Worm (Caenorhabditis elegans) whole organism, early embryonic: ENCODE data around the gene F48E3.9.

Experiments
- B0310.2 ChIP-seq: sonication (generic microtip); optimal IDR thresholded peaks from 2 replicates; lab custom pipeline; 2016; ENCODE audit warnings: mild to moderate bottlenecking, missing genetic modification characterization, missing compliant biosample characterization
- F13C5.2 ChIP-seq: sonication (generic microtip); optimal IDR thresholded peaks from 2 replicates; lab custom pipeline; 2017; ENCODE audit warnings: mild to moderate bottlenecking, missing genetic modification characterization, inconsistent platforms, missing compliant biosample characterization
- aly-1 ChIP-seq: sonication (generic microtip); optimal IDR thresholded peaks from 2 replicates; lab custom pipeline; 2016; ENCODE audit warnings: missing genetic modification characterization, missing compliant biosample characterization
- ama-1 ChIP-seq: fragments of 150-350 bp; optimal IDR thresholded peaks from 2 replicates; lab custom pipeline; 2014
- ceh-13 ChIP-seq: fragments of 200-800 bp; sonication (Bioruptor generic); optimal IDR thresholded peaks from 2 replicates; lab custom pipeline; 2018; ENCODE audit warnings: mild to moderate bottlenecking, missing genetic modification characterization, missing compliant biosample characterization
- ceh-36 ChIP-seq: sonication (generic microtip); optimal IDR thresholded peaks from 2 replicates; lab custom pipeline; 2016; ENCODE audit warnings: missing genetic modification characterization, inconsistent platforms, missing compliant biosample characterization
- ets-7 ChIP-seq: sonication (generic microtip); optimal IDR thresholded peaks from 2 replicates; lab custom pipeline; 2016; ENCODE audit warnings: missing genotype, missing genetic modification characterization, missing compliant biosample characterization
- flt-1 ChIP-seq: fragments of 200-800 bp; sonication (Bioruptor generic); IDR thresholded peaks from 2 replicates; pipeline ENCODE4 v1.3.6; 2022; ENCODE audit warnings: missing genetic modification characterization, missing compliant biosample characterization
- hmbx-1 ChIP-seq: sonication (generic microtip); optimal IDR thresholded peaks from 2 replicates; lab custom pipeline; 2016; ENCODE audit warnings: mild to moderate bottlenecking, missing genetic modification characterization, missing compliant biosample characterization
- hmg-4 ChIP-seq: fragments of 200-800 bp; sonication (Bioruptor generic); optimal IDR thresholded peaks from 2 replicates; lab custom pipeline; 2018; ENCODE audit warnings: mild to moderate bottlenecking, missing genetic modification characterization, missing compliant biosample characterization
- hnd-1 ChIP-seq: sonication (generic microtip); optimal IDR thresholded peaks from 2 replicates; lab custom pipeline; 2016; ENCODE audit warnings: missing genetic modification characterization, missing compliant biosample characterization
- pes-1 ChIP-seq: fragments of 200-800 bp; sonication (Bioruptor generic); IDR thresholded peaks from 2 replicates; pipeline ENCODE4 v1.3.6; 2022; ENCODE audit warnings: missing genetic modification reagents, missing genetic modification characterization, missing compliant biosample characterization
- sea-1 ChIP-seq: fragments of 200-800 bp; sonication (Bioruptor generic); conservative IDR thresholded peaks from 2 replicates; pipeline ENCODE4 v1.3.6; 2022; ENCODE audit warnings: missing genetic modification characterization, missing compliant biosample characterization
- tbx-11 ChIP-seq: fragments of 200-800 bp; sonication (Bioruptor generic); IDR thresholded peaks from 2 replicates; pipeline ENCODE4 v1.3.6; 2022; ENCODE audit warnings: missing genetic modification characterization, missing compliant biosample characterization

- TF ChIP-seq ama-1 (no peak), hnd-1 (tag; lab: Kevin White, UChicago) (no peak), hmbx-1 (tag; lab: Kevin White, UChicago) (no peak), pes-1 (GFP tag; lab: Robert Waterston, UW) (no peak), ets-7 (no peak), tbx-11 (GFP tag; lab: Robert Waterston, UW) (no peak), ceh-36 (tag; lab: Kevin White, UChicago) (no peak), B0310.2 (tag; lab: Kevin White, UChicago) (no peak), aly-1 (tag; lab: Kevin White, UChicago) (no peak), F13C5.2 (tag; lab: Kevin White, UChicago) (no peak), ceh-13 (GFP tag; lab: Kevin White, UChicago) (no peak), sea-1 (no peak), flt-1 (GFP tag; lab: Robert Waterston, UW) (no peak), hmg-4 (GFP tag; lab: Kevin White, UChicago) (no peak)
Measured at ce11 chrX:7431165-7431564, 49.7 kb upstream of the F48E3.9 start, which contains the start of gene clc-2.
